Worm (Caenorhabditis elegans) whole organism, L3 larva: ENCODE data around the gene srb-3.
A peak's percentile ranks its signal among the peaks of the same experiment; 100 is the strongest.

Source experiments
- ama-1 ChIP-seq: fragments of 150-350 bp; optimal IDR thresholded peaks from 2 replicates; lab custom pipeline; 2018
- mdl-1 ChIP-seq: fragments of 150-350 bp; optimal IDR thresholded peaks from 2 replicates; lab custom pipeline; 2014; ENCODE audit warnings: missing biosample characterization, missing genetic modification characterization
- nhr-11 ChIP-seq: fragments of 150-350 bp; optimal IDR thresholded peaks from 2 replicates; lab custom pipeline; 2014; ENCODE audit warnings: missing biosample characterization, missing genetic modification characterization
- pha-4 ChIP-seq: fragments of 150-350 bp; optimal IDR thresholded peaks from 2 replicates; lab custom pipeline; 2014; ENCODE audit warnings: missing biosample characterization, missing genetic modification reagents, missing genetic modification characterization
- pqm-1 ChIP-seq: fragments of 150-350 bp; optimal IDR thresholded peaks from 2 replicates; lab custom pipeline; 2017; ENCODE audit warnings: missing biosample characterization, missing genetic modification characterization, inconsistent platforms

- TF ChIP-seq pha-4 (tag; lab: Kevin White, UChicago) (peak; percentile 28), mdl-1 (peak; percentile 62), ama-1 (lab: Kevin White, UChicago) (no peak), nhr-11 (tag; lab: Kevin White, UChicago) (no peak), pqm-1 (no peak)
Observed at ce11 chrII:5181497-5181896, 14.9 kb upstream of the srb-3 start.
